Worm (Caenorhabditis elegans) whole organism, young adult: ENCODE data around the gene sec-61.A.

Experiments
- B0336.3 ChIP-seq: fragments of 200-800 bp; sonication (Bioruptor generic); IDR thresholded peaks from 2 replicates; pipeline ENCODE4 v1.3.6; 2022; ENCODE audit warnings: missing genetic modification characterization, missing compliant biosample characterization
- F49E8.2 ChIP-seq: sonication (generic microtip); optimal IDR thresholded peaks from 3 replicates; lab custom pipeline; 2017; ENCODE audit warnings: missing genetic modification characterization, mild to moderate bottlenecking, missing compliant biosample characterization, antibody characterized with exemption, moderate library complexity; ENCODE audit not compliant: insufficient read depth
- K12H6.12 ChIP-seq: fragments of 200-800 bp; sonication (Bioruptor generic); optimal IDR thresholded peaks from 2 replicates; lab custom pipeline; 2018; ENCODE audit warnings: mild to moderate bottlenecking, missing genetic modification characterization, missing compliant biosample characterization
- T26A5.8 ChIP-seq: sonication (generic microtip); optimal IDR thresholded peaks from 2 replicates; lab custom pipeline; 2016; ENCODE audit warnings: missing genetic modification characterization, missing compliant biosample characterization
- Y67H2A.10 ChIP-seq: fragments of 200-800 bp; sonication (Bioruptor generic); conservative IDR thresholded peaks from 2 replicates; pipeline ENCODE4 v1.3.6; 2022; ENCODE audit warnings: missing genetic modification reagents, missing genetic modification characterization, missing compliant biosample characterization
- ama-1 ChIP-seq, 3 experiments: fragments of 150-350 bp in 1 of 3; sonication (generic microtip) in 2 of 3; optimal IDR thresholded peaks; 2 replicates each; lab custom pipeline; 2014 to 2018; ENCODE audit warnings: missing biosample characterization in 2 of 3, missing genetic modification characterization in 2 of 3, missing genetic modification reagents in 2 of 3
- dox-1 ChIP-seq: fragments of 200-800 bp; sonication (Bioruptor generic); IDR thresholded peaks from 2 replicates; pipeline ENCODE4 v1.3.6; 2022; ENCODE audit warnings: missing genetic modification reagents, missing genetic modification characterization, missing compliant biosample characterization
- lin-26 ChIP-seq: fragments of 200-800 bp; sonication (Bioruptor generic); IDR thresholded peaks from 2 replicates; pipeline ENCODE4 v1.3.6; 2022; ENCODE audit warnings: missing genetic modification reagents, missing genetic modification characterization, missing compliant biosample characterization
- madf-10 ChIP-seq: sonication (generic microtip); optimal IDR thresholded peaks from 2 replicates; lab custom pipeline; 2016; ENCODE audit warnings: mild to moderate bottlenecking, missing genetic modification characterization, missing compliant biosample characterization
- snpc-3.4 ChIP-seq: sonication (generic microtip); optimal IDR thresholded peaks from 2 replicates; lab custom pipeline; 2017; ENCODE audit warnings: missing genetic modification characterization, mild to moderate bottlenecking, missing compliant biosample characterization, antibody characterized with exemption, moderate library complexity, missing genotype, missing genetic modification reagents
- zfh-2 ChIP-seq: fragments of 200-800 bp; sonication (Bioruptor generic); conservative IDR thresholded peaks from 2 replicates; pipeline ENCODE4 v1.3.6; 2022; ENCODE audit warnings: missing genetic modification reagents, missing genetic modification characterization, missing compliant biosample characterization

DNA sequence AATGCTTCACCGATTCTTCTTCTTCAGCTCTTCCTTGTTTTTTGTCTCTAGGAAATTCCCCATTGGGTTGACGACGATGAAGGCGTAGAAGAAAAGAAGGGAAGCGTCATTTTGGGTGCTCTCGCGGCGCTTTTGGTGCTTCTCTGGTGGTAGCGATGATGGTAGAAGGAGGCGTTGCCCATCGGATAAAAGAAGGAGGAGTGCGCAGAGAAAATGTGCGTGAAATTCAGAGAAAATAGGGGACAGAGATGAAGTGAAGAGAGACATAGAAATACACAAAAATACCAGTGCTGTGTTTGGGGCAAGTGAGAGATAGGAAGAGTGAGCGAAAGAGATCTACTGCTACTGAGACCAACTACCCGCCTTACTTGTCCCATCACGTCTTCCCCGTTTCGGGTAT lies 18.2 kb downstream of the sec-61.A start, which contains the start of gene oig-5:
- TF ChIP-seq T26A5.8 (tag; lab: Kevin White, UChicago) (no peak), zfh-2 (GFP tag; lab: Robert Waterston, UW) (no peak), madf-10 (tag; lab: Kevin White, UChicago) (no peak), snpc-3.4 (tag; lab: Kevin White, UChicago) (no peak), lin-26 (no peak), B0336.3 (GFP tag; lab: Robert Waterston, UW) (no peak), K12H6.12 (tag; lab: Kevin White, UChicago) (no peak), F49E8.2 (tag; lab: Kevin White, UChicago) (no peak), ama-1 (optimal IDR thresholded peaks at IDR 0.05; lab: Kevin White, UChicago) (no peak), ama-1 (GFP tag; optimal IDR thresholded peaks at IDR 0.05; lab: Kevin White, UChicago) (no peak), Y67H2A.10 (GFP tag; lab: Robert Waterston, UW) (no peak), dox-1 (GFP tag; lab: Robert Waterston, UW) (no peak)
